Fruit fly (Drosophila melanogaster): ENCODE results near the gene Pp2A-29B.

Gene Pp2A-29B

dm6 chr2L:8403286-8404270 is 37.7 kb downstream of the Pp2A-29B start, which contains the start of gene emb (continued):
- TF ChIP-seq CG6808 (GFP tag; optimal IDR thresholded peaks at IDR 0.05) (peak; percentile 76), fkh (GFP tag; optimal IDR thresholded peaks at IDR 0.05) (peak; percentile 99), topi (GFP tag; optimal IDR thresholded peaks at IDR 0.05) (peak; percentile 22), CG6854 (GFP tag; optimal IDR thresholded peaks at IDR 0.05) (peak; percentile 69), Hr38 (GFP tag; optimal IDR thresholded peaks at IDR 0.05) (no peak), CG10669 (GFP tag; optimal IDR thresholded peaks at IDR 0.05) (no peak), CG31627 (GFP tag; optimal IDR thresholded peaks at IDR 0.05) (peak; percentile 62), CG10631 (GFP tag; optimal IDR thresholded peaks at IDR 0.05) (peak; percentile 58), CG7368 (GFP tag; optimal IDR thresholded peaks at IDR 0.05) (no peak), CG11762 (GFP tag; optimal IDR thresholded peaks at IDR 0.05; ENCODE audit: insufficient read depth) (no peak), Hr4 (GFP tag; optimal IDR thresholded peaks at IDR 0.05) (no peak), Smox (GFP tag; optimal IDR thresholded peaks at IDR 0.05) (no peak), Sox15 (GFP tag; optimal IDR thresholded peaks at IDR 0.05) (no peak), lz (GFP tag; optimal IDR thresholded peaks at IDR 0.05) (peak; percentile 36), vri (GFP tag; optimal IDR thresholded peaks at IDR 0.05) (no peak), Eip93F (GFP tag; optimal IDR thresholded peaks at IDR 0.05) (no peak), CG6163 (GFP tag; IDR thresholded peaks at IDR 0.05) (peak; percentile 79), CG3919 (GFP tag; optimal IDR thresholded peaks at IDR 0.05) (no peak), Eip78C (GFP tag) (peak; percentile 83), CG9139 (GFP tag; optimal IDR thresholded peaks at IDR 0.05) (no peak), CG11902 (GFP tag; optimal IDR thresholded peaks at IDR 0.05) (no peak), fd59A (GFP tag; optimal IDR thresholded peaks at IDR 0.05) (no peak), achi (GFP tag; optimal IDR thresholded peaks at IDR 0.05) (no peak)

dm6 chr2L:8411530-8411929 is 45.7 kb downstream of the Pp2A-29B start, which contains the start of gene Naglu:
Gene Naglu, minus strand, starts transcription at chr2L:8411868.
- TF ChIP-seq acj6 (GFP tag; optimal IDR thresholded peaks at IDR 0.05) (no peak), lz (GFP tag; optimal IDR thresholded peaks at IDR 0.05) (no peak), CG16779 (tag; optimal IDR thresholded peaks at IDR 0.05) (no peak), CG10631 (GFP tag; optimal IDR thresholded peaks at IDR 0.05) (no peak), pdm3 (GFP tag; optimal IDR thresholded peaks at IDR 0.05) (no peak), topi (GFP tag; optimal IDR thresholded peaks at IDR 0.05) (no peak), Sox15 (GFP tag; optimal IDR thresholded peaks at IDR 0.05) (no peak), Sox14 (GFP tag; optimal IDR thresholded peaks at IDR 0.05) (no peak), fd59A (GFP tag; optimal IDR thresholded peaks at IDR 0.05) (no peak), CG7368 (GFP tag; optimal IDR thresholded peaks at IDR 0.05) (no peak), Hr39 (GFP tag; optimal IDR thresholded peaks at IDR 0.05) (no peak), CG31627 (GFP tag; optimal IDR thresholded peaks at IDR 0.05) (peak; percentile 12), CG8119 (GFP tag; IDR thresholded peaks at IDR 0.05) (no peak), spab (GFP tag; optimal IDR thresholded peaks at IDR 0.05) (no peak), CG1621 (tag; optimal IDR thresholded peaks at IDR 0.05) (no peak), CG6276 (GFP tag; optimal IDR thresholded peaks at IDR 0.05) (no peak), Eip78C (GFP tag) (peak; percentile 74), CG10669 (GFP tag; optimal IDR thresholded peaks at IDR 0.05) (no peak), CG4318 (GFP tag; optimal IDR thresholded peaks at IDR 0.05) (no peak), OdsH (GFP tag; optimal IDR thresholded peaks at IDR 0.05) (no peak), CG6808 (GFP tag; optimal IDR thresholded peaks at IDR 0.05) (no peak), ss (GFP tag; optimal IDR thresholded peaks at IDR 0.05) (no peak), Eip75B (GFP tag; optimal IDR thresholded peaks at IDR 0.05) (peak; percentile 44), eg (GFP tag; IDR thresholded peaks at IDR 0.05) (no peak), Gug (GFP tag; IDR thresholded peaks at IDR 0.05) (no peak), Sox102F (GFP tag; optimal IDR thresholded peaks at IDR 0.05) (no peak), fd85E (GFP tag; optimal IDR thresholded peaks at IDR 0.05) (no peak), dac (GFP tag; optimal IDR thresholded peaks at IDR 0.05) (no peak), salr (GFP tag; optimal IDR thresholded peaks at IDR 0.05) (no peak), CG6854 (GFP tag; optimal IDR thresholded peaks at IDR 0.05) (peak; percentile 0), esn (GFP tag; optimal IDR thresholded peaks at IDR 0.05) (peak; percentile 53), CG32006 (GFP tag; optimal IDR thresholded peaks at IDR 0.05) (no peak), Smox (GFP tag; optimal IDR thresholded peaks at IDR 0.05) (no peak), cyc (GFP tag; optimal IDR thresholded peaks at IDR 0.05) (no peak), Hr38 (GFP tag; optimal IDR thresholded peaks at IDR 0.05) (no peak), CG6163 (GFP tag; IDR thresholded peaks at IDR 0.05) (peak; percentile 15; the same call in 1 of the 3 replicates), CG15336 (GFP tag; IDR thresholded peaks at IDR 0.05) (no peak), vri (GFP tag; optimal IDR thresholded peaks at IDR 0.05) (no peak)
